Fruit fly (Drosophila melanogaster) whole organism, embryonic: ENCODE measurements around the gene Sry-alpha.

Source experiments
- Bteb2 ChIP-seq: fragments of 200-800 bp; sonication (Bioruptor generic); optimal IDR thresholded peaks from 2 replicates; lab custom pipeline; 2016; ENCODE audit warnings: missing biosample characterization, missing genetic modification characterization
- CG10543 ChIP-seq: fragments of 200-800 bp; sonication (Bioruptor generic); optimal IDR thresholded peaks from 3 replicates; lab custom pipeline; 2017; ENCODE audit warnings: missing biosample characterization, mild to moderate bottlenecking, missing genetic modification characterization, moderate library complexity
- CG11696 ChIP-seq: fragments of 200-800 bp; sonication (Bioruptor generic); IDR thresholded peaks from 2 replicates; pipeline ENCODE4 v1.3.6; 2022; ENCODE audit warnings: missing biosample characterization, missing genetic modification characterization
- CG1233 ChIP-seq: fragments of 200-800 bp; sonication (Bioruptor generic); optimal IDR thresholded peaks from 4 replicates; lab custom pipeline; 2018; ENCODE audit warnings: missing biosample characterization, mild to moderate bottlenecking, missing genetic modification characterization
- CG12769 ChIP-seq: fragments of 200-800 bp; sonication (Bioruptor generic); optimal IDR thresholded peaks from 2 replicates; lab custom pipeline; 2019; ENCODE audit warnings: missing biosample characterization, mild to moderate bottlenecking, missing genetic modification characterization, moderate library complexity
- CG13894 ChIP-seq: fragments of 200-800 bp; sonication (Bioruptor generic); optimal IDR thresholded peaks from 3 replicates; lab custom pipeline; 2018; ENCODE audit warnings: missing biosample characterization, mild to moderate bottlenecking, missing genetic modification characterization, moderate library complexity
- CG14014 ChIP-seq: fragments of 200-800 bp; sonication (Bioruptor generic); IDR thresholded peaks from 2 replicates; pipeline ENCODE4 v1.3.6; 2022; ENCODE audit warnings: missing biosample characterization, missing genetic modification characterization
- CG16863 ChIP-seq: fragments of 200-800 bp; sonication (Bioruptor generic); optimal IDR thresholded peaks from 3 replicates; lab custom pipeline; 2016; ENCODE audit warnings: missing biosample characterization, missing genetic modification characterization
- CG17328 ChIP-seq: fragments of 200-800 bp; sonication (Bioruptor generic); IDR thresholded peaks from 2 replicates; pipeline ENCODE4 v1.3.6; 2022; ENCODE audit warnings: missing biosample characterization, missing genetic modification characterization
- CG17361 ChIP-seq: fragments of 200-800 bp; sonication (Bioruptor generic); IDR thresholded peaks from 3 replicates; pipeline ENCODE4 v1.3.6; 2022; ENCODE audit warnings: missing biosample characterization, missing genetic modification characterization
- CG1792 ChIP-seq: fragments of 200-800 bp; sonication (Bioruptor generic); optimal IDR thresholded peaks from 2 replicates; lab custom pipeline; 2016; ENCODE audit warnings: missing biosample characterization, missing genetic modification characterization
- CG2120 ChIP-seq: fragments of 200-800 bp; sonication (Bioruptor generic); optimal IDR thresholded peaks from 3 replicates; lab custom pipeline; 2016; ENCODE audit warnings: missing biosample characterization, missing genetic modification characterization
- CG2202 ChIP-seq: fragments of 200-800 bp; sonication (Bioruptor generic); optimal IDR thresholded peaks from 2 replicates; lab custom pipeline; 2018; ENCODE audit warnings: missing biosample characterization, mild to moderate bottlenecking, missing genetic modification characterization
- CG33557 ChIP-seq: fragments of 200-800 bp; sonication (Bioruptor generic); optimal IDR thresholded peaks from 2 replicates; lab custom pipeline; 2019; ENCODE audit warnings: missing biosample characterization, mild to moderate bottlenecking, missing genetic modification characterization, moderate library complexity
- CG34422 ChIP-seq: fragments of 200-800 bp; sonication (Bioruptor generic); IDR thresholded peaks from 3 replicates; pipeline ENCODE4 v1.3.6; 2022; ENCODE audit warnings: missing biosample characterization, missing genetic modification characterization
- CG3726 ChIP-seq: fragments of 200-800 bp; sonication (Bioruptor generic); IDR thresholded peaks from 3 replicates; pipeline ENCODE4, ENCODE4 v1.3.6; 2022; ENCODE audit warnings: missing biosample characterization, missing genetic modification characterization
- CG4282 ChIP-seq: fragments of 200-800 bp; sonication (Bioruptor generic); optimal IDR thresholded peaks from 2 replicates; lab custom pipeline; 2016; ENCODE audit warnings: missing biosample characterization, missing genetic modification characterization
- CG6689 ChIP-seq: fragments of 200-800 bp; sonication (Bioruptor generic); IDR thresholded peaks from 2 replicates; pipeline ENCODE4 v1.3.6; 2022; ENCODE audit warnings: missing biosample characterization, missing genetic modification characterization
- CG7357 ChIP-seq: fragments of 200-800 bp; sonication (Bioruptor generic); IDR thresholded peaks from 3 replicates; pipeline ENCODE4 v1.3.6; 2022; ENCODE audit warnings: missing biosample characterization, missing genetic modification characterization
- CG7786 ChIP-seq: fragments of 200-800 bp; sonication (Bioruptor generic); optimal IDR thresholded peaks from 2 replicates; lab custom pipeline; 2016; ENCODE audit warnings: missing biosample characterization, missing genetic modification characterization
- CHES-1-like ChIP-seq: fragments of 200-800 bp; sonication (Bioruptor generic); optimal IDR thresholded peaks from 2 replicates; lab custom pipeline; 2016; ENCODE audit warnings: missing biosample characterization, missing genetic modification characterization
- Dref ChIP-seq: fragments of 200-800 bp; sonication (Bioruptor generic); IDR thresholded peaks from 2 replicates; pipeline ENCODE4 v1.3.6; 2022; ENCODE audit warnings: missing biosample characterization, missing genetic modification characterization
- GATAe ChIP-seq: fragments of 200-800 bp; sonication (Bioruptor generic); conservative IDR thresholded peaks from 2 replicates; pipeline ENCODE4 v1.3.6; 2022; ENCODE audit warnings: missing biosample characterization, missing genetic modification characterization
- H15 ChIP-seq: fragments of 200-800 bp; sonication (Bioruptor generic); IDR thresholded peaks from 3 replicates; pipeline ENCODE4 v1.3.6; 2022; ENCODE audit warnings: missing biosample characterization, missing genetic modification characterization
- Hmx ChIP-seq: fragments of 200-800 bp; sonication (Bioruptor generic); optimal IDR thresholded peaks from 2 replicates; lab custom pipeline; 2016; ENCODE audit warnings: missing biosample characterization, missing genetic modification characterization
- Lhr ChIP-seq: fragments of 200-800 bp; sonication (Bioruptor generic); optimal IDR thresholded peaks from 3 replicates; lab custom pipeline; 2017; ENCODE audit warnings: mild to moderate bottlenecking, missing biosample characterization, missing genetic modification reagents, missing genetic modification characterization
- Med ChIP-seq: fragments of 200-800 bp; sonication (Bioruptor generic); peaks from one replicate; lab custom pipeline; 2016; ENCODE audit warnings: missing biosample characterization, missing genetic modification characterization, mild to moderate bottlenecking, inconsistent platforms, moderate library complexity
- Myb ChIP-seq: fragments of 200-800 bp; sonication (Bioruptor generic); optimal IDR thresholded peaks from 2 replicates; lab custom pipeline; 2016; ENCODE audit warnings: missing biosample characterization, missing genetic modification characterization
- NC2β ChIP-seq: fragments of 200-800 bp; sonication (Bioruptor generic); optimal IDR thresholded peaks from 2 replicates; lab custom pipeline; 2016; ENCODE audit warnings: missing biosample characterization, missing genetic modification characterization
- Ssrp ChIP-seq: fragments of 200-800 bp; sonication (Bioruptor generic); optimal IDR thresholded peaks from 2 replicates; lab custom pipeline; 2018; ENCODE audit warnings: missing biosample characterization, mild to moderate bottlenecking, missing genetic modification characterization, moderate library complexity
- ap ChIP-seq: fragments of 200-800 bp; sonication (Bioruptor generic); IDR thresholded peaks from 2 replicates; pipeline ENCODE4 v1.3.6; 2022; ENCODE audit warnings: missing biosample characterization, missing genetic modification characterization
- btn ChIP-seq: fragments of 200-800 bp; sonication (Bioruptor generic); optimal IDR thresholded peaks from 2 replicates; lab custom pipeline; 2016; ENCODE audit warnings: missing biosample characterization, missing genetic modification characterization
- dan ChIP-seq: fragments of 200-800 bp; sonication (Bioruptor generic); IDR thresholded peaks from 2 replicates; pipeline ENCODE4 v1.3.6; 2022; ENCODE audit warnings: missing biosample characterization, missing genetic modification characterization
- dimm ChIP-seq: fragments of 200-800 bp; sonication (Bioruptor generic); IDR thresholded peaks from 2 replicates; pipeline ENCODE4 v1.3.6; 2022; ENCODE audit warnings: missing biosample characterization, missing genetic modification characterization
- disco-r ChIP-seq: fragments of 200-800 bp; sonication (Bioruptor generic); optimal IDR thresholded peaks from 2 replicates; lab custom pipeline; 2016; ENCODE audit warnings: missing biosample characterization, missing genetic modification characterization
- exex ChIP-seq: fragments of 200-800 bp; sonication (Bioruptor generic); optimal IDR thresholded peaks from 4 replicates; lab custom pipeline; 2018; ENCODE audit warnings: missing biosample characterization, mild to moderate bottlenecking, missing genetic modification characterization, moderate library complexity
- gce ChIP-seq: fragments of 200-800 bp; sonication (Bioruptor generic); IDR thresholded peaks from 3 replicates; pipeline ENCODE4 v1.3.6; 2022; ENCODE audit warnings: missing biosample characterization, missing genetic modification characterization
- knrl ChIP-seq: fragments of 200-800 bp; sonication (Bioruptor generic); IDR thresholded peaks from 3 replicates; pipeline ENCODE4 v1.3.6; 2022; ENCODE audit warnings: missing biosample characterization, missing genetic modification characterization; ENCODE audit not compliant: partially characterized antibody
- org-1 ChIP-seq: fragments of 200-800 bp; sonication (Bioruptor generic); optimal IDR thresholded peaks from 2 replicates; lab custom pipeline; 2017; ENCODE audit warnings: missing biosample characterization, missing genetic modification characterization
- prd ChIP-seq, 3 experiments: fragments of >200 bp in 2 of 3; fragments of 200-800 bp in 1 of 3; sonication (Bioruptor generic) in 1 of 3; optimal IDR thresholded peaks in 2 of 3; IDR thresholded peaks in 1 of 3; 2 replicates in 2 of 3; 3 replicates in 1 of 3; pipeline versions ENCODE4 v1.3.6 to Lab custom; 2017 to 2022; ENCODE audit warnings: missing biosample characterization in 1 of 3, missing genetic modification characterization in 1 of 3
- pros ChIP-seq: fragments of 200-800 bp; sonication (Bioruptor generic); optimal IDR thresholded peaks from 3 replicates; lab custom pipeline; 2019; ENCODE audit warnings: missing biosample characterization, mild to moderate bottlenecking, missing genetic modification characterization, moderate library complexity
- pzg ChIP-seq: fragments of 200-800 bp; sonication (Bioruptor generic); optimal IDR thresholded peaks from 3 replicates; lab custom pipeline; 2018; ENCODE audit warnings: missing biosample characterization, mild to moderate bottlenecking, missing genetic modification characterization, moderate library complexity
- row ChIP-seq: fragments of 200-800 bp; sonication (Bioruptor generic); IDR thresholded peaks from 3 replicates; pipeline ENCODE4 v1.3.6; 2022; ENCODE audit warnings: missing biosample characterization, missing genetic modification characterization
- salm ChIP-seq: fragments of 200-800 bp; sonication (Bioruptor generic); optimal IDR thresholded peaks from 2 replicates; lab custom pipeline; 2018; ENCODE audit warnings: missing biosample characterization, mild to moderate bottlenecking, missing genetic modification characterization
- schlank ChIP-seq: fragments of 200-800 bp; sonication (Bioruptor generic); optimal IDR thresholded peaks from 2 replicates; lab custom pipeline; 2018; ENCODE audit warnings: missing biosample characterization, mild to moderate bottlenecking, missing genetic modification characterization
- sd ChIP-seq: fragments of 200-800 bp; sonication (Bioruptor generic); optimal IDR thresholded peaks from 3 replicates; lab custom pipeline; 2018; ENCODE audit warnings: missing biosample characterization, mild to moderate bottlenecking, missing genetic modification characterization, moderate library complexity
- sim ChIP-seq: fragments of 200-800 bp; sonication (Bioruptor generic); IDR thresholded peaks from 2 replicates; pipeline ENCODE4 v1.3.6; 2022; ENCODE audit warnings: missing biosample characterization, missing genetic modification characterization
- tap ChIP-seq: fragments of 200-800 bp; optimal IDR thresholded peaks from 3 replicates; lab custom pipeline; 2019; ENCODE audit warnings: missing biosample characterization, mild to moderate bottlenecking, missing genetic modification characterization, moderate library complexity
- tna ChIP-seq: fragments of 200-800 bp; sonication (Bioruptor generic); IDR thresholded peaks from 2 replicates; pipeline ENCODE4 v1.3.6; 2022; ENCODE audit warnings: missing biosample characterization, missing genetic modification characterization; ENCODE audit not compliant: partially characterized antibody
- trem ChIP-seq: fragments of 200-800 bp; optimal IDR thresholded peaks from 3 replicates; lab custom pipeline; 2019; ENCODE audit warnings: missing biosample characterization, mild to moderate bottlenecking, missing genetic modification characterization, moderate library complexity
- ttk ChIP-seq: fragments of 200-800 bp; sonication (Bioruptor generic); IDR thresholded peaks from 2 replicates; pipeline ENCODE4 v2.1.2; 2022; ENCODE audit warnings: missing biosample characterization, missing genetic modification characterization
- wdn ChIP-seq: fragments of 200-800 bp; sonication (Bioruptor generic); IDR thresholded peaks from 2 replicates; pipeline ENCODE4 v1.3.6; 2022; ENCODE audit warnings: missing biosample characterization, missing genetic modification characterization

The Sry-alpha gene

DNA sequence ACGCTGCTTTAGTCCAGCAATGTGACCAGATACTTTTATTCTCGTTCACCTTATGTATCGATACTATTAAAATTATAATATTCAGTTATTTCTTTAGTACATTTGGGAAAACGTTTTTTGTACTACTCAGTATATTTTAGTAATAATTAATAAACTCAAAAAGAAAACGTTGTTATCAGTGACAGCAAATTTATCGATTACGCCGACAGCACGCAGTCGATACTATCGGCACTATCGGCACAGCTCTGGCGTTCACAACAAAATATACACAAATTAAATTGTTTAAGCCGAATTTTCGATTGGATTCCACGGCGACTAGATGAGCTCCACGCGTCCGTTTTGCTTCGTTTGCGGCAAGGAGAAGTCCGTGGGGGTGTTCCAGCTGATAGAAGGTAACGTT lies at the start of gene Sry-alpha, which contains the start of the genes janA and Sry-beta (continued):
- TF ChIP-seq CG11696 (GFP tag; lab: Robert Waterston, UW) (no peak), NC2β (GFP tag; lab: Kevin White, UChicago) (no peak), CG1233 (GFP tag; lab: Kevin White, UChicago) (no peak), Myb (GFP tag; lab: Kevin White, UChicago) (peak; percentile 29), CG3726 (GFP tag; lab: Robert Waterston, UW) (no peak), dan (GFP tag; lab: Robert Waterston, UW) (no peak), Lhr (GFP tag; lab: Kevin White, UChicago) (peak; percentile 24), trem (tag; lab: Kevin White, UChicago) (peak; percentile 75), knrl (GFP tag; lab: Robert Waterston, UW) (peak; percentile 99), org-1 (GFP tag; lab: Kevin White, UChicago) (no peak), CG16863 (GFP tag; lab: Kevin White, UChicago) (no peak), disco-r (GFP tag; lab: Kevin White, UChicago) (no peak), CG12769 (no peak), CG13894 (tag; lab: Kevin White, UChicago) (no peak), salm (tag; lab: Kevin White, UChicago) (no peak), sd (no peak), Dref (peak; percentile 92), Med (GFP tag; lab: Kevin White, UChicago) (peak; percentile 86), sim (GFP tag; lab: Robert Waterston, UW) (no peak), CG2202 (no peak), wdn (GFP tag; lab: Robert Waterston, UW) (no peak), pzg (GFP tag; lab: Kevin White, UChicago) (peak; percentile 77), CG7357 (no peak), CG10543 (no peak), CG14014 (no peak), Bteb2 (GFP tag; lab: Kevin White, UChicago) (no peak), row (GFP tag; lab: Robert Waterston, UW) (peak; percentile 69), gce (GFP tag; lab: Robert Waterston, UW) (no peak), ap (GFP tag; lab: Robert Waterston, UW) (no peak), CG4282 (GFP tag; lab: Kevin White, UChicago) (no peak), schlank (tag; lab: Kevin White, UChicago) (no peak), CG2120 (GFP tag; lab: Kevin White, UChicago) (no peak), ttk (GFP tag; lab: Robert Waterston, UW) (no peak), exex (no peak), CHES-1-like (GFP tag; lab: Kevin White, UChicago) (peak; percentile 13), Ssrp (tag; lab: Kevin White, UChicago) (no peak), prd (optimal IDR thresholded peaks at IDR 0.05; lab: Kevin White, UChicago) (no peak), prd (GFP tag; IDR thresholded peaks at IDR 0.05; lab: Robert Waterston, UW) (peak; percentile 10; the same call in 1 of the 3 replicates), CG33557 (GFP tag; lab: Kevin White, UChicago) (no peak), dimm (GFP tag; lab: Robert Waterston, UW) (no peak), CG17328 (no peak), H15 (GFP tag; lab: Robert Waterston, UW) (no peak), CG7786 (no peak), tna (GFP tag; lab: Robert Waterston, UW) (peak; percentile 98), GATAe (GFP tag; lab: Robert Waterston, UW) (no peak), CG1792 (no peak), btn (GFP tag; lab: Kevin White, UChicago) (no peak), Hmx (GFP tag; lab: Kevin White, UChicago) (no peak), CG6689 (no peak), pros (GFP tag; lab: Kevin White, UChicago) (no peak), CG17361 (no peak), CG34422 (GFP tag; lab: Robert Waterston, UW) (peak; percentile 59; the same call in 1 of the 3 replicates), tap (tag; lab: Kevin White, UChicago) (no peak)
